Fruit fly (Drosophila melanogaster): ENCODE measurements around the gene Karl.

The Karl gene

DNA sequence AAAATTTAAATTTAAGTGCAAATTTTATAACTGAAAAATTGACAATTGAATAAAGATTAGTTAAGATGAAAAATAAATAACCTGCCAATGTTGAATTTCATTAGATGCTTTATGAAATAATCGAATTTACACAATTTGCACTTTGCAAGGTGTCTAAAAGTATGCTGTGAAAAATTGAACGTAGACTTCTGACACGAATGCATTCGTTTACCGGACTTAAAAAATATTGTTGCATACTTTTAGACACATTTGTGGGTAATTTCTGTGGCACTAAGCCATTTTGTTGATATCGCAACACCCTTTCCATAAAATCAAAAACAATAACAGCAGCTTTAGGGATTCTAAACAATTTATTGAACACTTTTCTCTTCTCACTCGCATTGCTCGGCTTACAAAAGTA is 17.7 kb upstream of the Karl start:
- peak; percentile 95 for TF ChIP-seq CG8290 (GFP tag; optimal IDR thresholded peaks at IDR 0.05)
- TF ChIP-seq CG8290 (tag; optimal IDR thresholded peaks at IDR 0.05): peak in 1 of 2 experiments; percentile 95
- no peak for TF ChIP-seq CG30020 (tag; optimal IDR thresholded peaks at IDR 0.05)
- TF ChIP-seq CG30403 (GFP tag; optimal IDR thresholded peaks at IDR 0.05): no peak
- no peak for TF ChIP-seq CG10209 (GFP tag; optimal IDR thresholded peaks at IDR 0.05)
- TF ChIP-seq tll (GFP tag; optimal IDR thresholded peaks at IDR 0.05): no peak
- no peak for TF ChIP-seq CTCF (GFP tag; optimal IDR thresholded peaks at IDR 0.05)
- TF ChIP-seq Hr51 (GFP tag; optimal IDR thresholded peaks at IDR 0.05): no peak
- TF ChIP-seq Scr (GFP tag; IDR thresholded peaks at IDR 0.05; ENCODE audit: partially characterized antibody): no peak
- TF ChIP-seq CG15073 (GFP tag; optimal IDR thresholded peaks at IDR 0.05): no peak
- TF ChIP-seq CG17612 (GFP tag; IDR thresholded peaks at IDR 0.05): peak; percentile 86
- no peak for TF ChIP-seq ATbp (GFP tag; optimal IDR thresholded peaks at IDR 0.05)
- no peak for TF ChIP-seq CG17829 (tag; optimal IDR thresholded peaks at IDR 0.05)

DNA sequence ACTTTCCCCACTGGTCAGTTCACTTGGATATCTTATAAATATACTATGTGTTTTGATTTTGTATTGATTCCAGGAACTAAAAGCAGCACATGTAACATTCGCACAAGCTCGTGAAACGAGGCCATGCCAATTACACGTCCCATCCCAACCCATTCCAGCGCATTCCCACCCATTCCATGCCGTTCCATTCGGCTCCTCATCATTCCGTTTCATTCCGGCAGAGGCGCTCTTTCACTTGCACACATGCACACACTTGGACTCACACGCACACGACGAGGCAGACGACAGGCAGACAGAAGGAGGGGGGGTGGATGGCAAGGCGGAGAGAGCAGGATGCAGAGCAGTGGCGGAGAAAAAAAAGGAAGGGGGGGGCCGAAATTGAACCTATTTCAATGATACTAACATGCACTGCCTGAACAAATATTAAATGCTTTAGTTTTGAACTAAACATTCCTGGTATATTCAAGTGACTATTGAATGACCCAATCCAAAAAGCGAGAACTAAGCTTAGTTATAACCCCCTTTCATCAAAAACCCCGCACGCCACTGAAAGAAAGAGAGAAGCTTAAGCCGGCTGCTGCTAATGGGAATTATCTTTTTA is 11.1 kb upstream of the Karl start:
- TF ChIP-seq pros (GFP tag; optimal IDR thresholded peaks at IDR 0.05) (no peak), CG1647 (GFP tag; optimal IDR thresholded peaks at IDR 0.05) (no peak), CG2116 (GFP tag; optimal IDR thresholded peaks at IDR 0.05) (no peak), lbe (GFP tag; optimal IDR thresholded peaks at IDR 0.05) (peak; percentile 69), bigmax (GFP tag; optimal IDR thresholded peaks at IDR 0.05) (no peak), CG12104 (GFP tag; optimal IDR thresholded peaks at IDR 0.05) (no peak), CG17328 (GFP tag; IDR thresholded peaks at IDR 0.05) (peak; percentile 69), Hr51 (GFP tag; optimal IDR thresholded peaks at IDR 0.05) (no peak), CG10543 (GFP tag; optimal IDR thresholded peaks at IDR 0.05) (no peak), CG6175 (GFP tag; IDR thresholded peaks at IDR 0.05) (no peak), CG7745 (tag; optimal IDR thresholded peaks at IDR 0.05) (no peak), CG18764 (GFP tag; optimal IDR thresholded peaks at IDR 0.05) (peak; percentile 18), onecut (GFP tag; IDR thresholded peaks at IDR 0.05) (peak; percentile 24; the same call in 1 of the 2 replicates), org-1 (GFP tag; optimal IDR thresholded peaks at IDR 0.05) (peak; percentile 44), ro (GFP tag; IDR thresholded peaks at IDR 0.05) (no peak), CG8388 (GFP tag; optimal IDR thresholded peaks at IDR 0.05) (peak; percentile 50), Hand (GFP tag; optimal IDR thresholded peaks at IDR 0.05) (no peak), gfzf (GFP tag; optimal IDR thresholded peaks at IDR 0.05) (no peak), CG13287 (GFP tag; IDR thresholded peaks at IDR 0.05; ENCODE audit: partially characterized antibody) (no peak), p53 (GFP tag; optimal IDR thresholded peaks at IDR 0.05) (no peak), Sry-δ (GFP tag; optimal IDR thresholded peaks at IDR 0.05) (no peak), aop (GFP tag; IDR thresholded peaks at IDR 0.05) (no peak), CG6654 (GFP tag; optimal IDR thresholded peaks at IDR 0.05) (peak; percentile 17), Dad (GFP tag; optimal IDR thresholded peaks at IDR 0.05) (no peak), tx (GFP tag; optimal IDR thresholded peaks at IDR 0.05) (no peak), tup (GFP tag; optimal IDR thresholded peaks at IDR 0.05) (no peak), fd3F (GFP tag; optimal IDR thresholded peaks at IDR 0.05) (no peak), CG15514 (GFP tag; optimal IDR thresholded peaks at IDR 0.05) (peak; percentile 12), CG31388 (GFP tag; optimal IDR thresholded peaks at IDR 0.05) (no peak), CG15073 (GFP tag; optimal IDR thresholded peaks at IDR 0.05) (peak; percentile 2), CG3995 (GFP tag; optimal IDR thresholded peaks at IDR 0.05) (no peak), seq (GFP tag; IDR thresholded peaks at IDR 0.05) (no peak), da (GFP tag; optimal IDR thresholded peaks at IDR 0.05) (no peak), CG12942 (GFP tag; optimal IDR thresholded peaks at IDR 0.05) (peak; percentile 12), jing (GFP tag; optimal IDR thresholded peaks at IDR 0.05) (peak; percentile 32), sna (GFP tag; IDR thresholded peaks at IDR 0.05; ENCODE audit: partially characterized antibody) (no peak), Nf-YA (GFP tag; IDR thresholded peaks at IDR 0.05) (0 out of 2 replicates have a peak, but pooled peaks have one; percentile 11), CG4854 (GFP tag; optimal IDR thresholded peaks at IDR 0.05) (no peak), CG9876 (GFP tag; optimal IDR thresholded peaks at IDR 0.05) (no peak)
